Worm (Caenorhabditis elegans) whole organism, dauer: ENCODE measurements around the gene T13B5.9.

Source experiments
- unc-62 ChIP-seq: sonication (generic microtip); optimal IDR thresholded peaks from 2 replicates; lab custom pipeline; 2017; ENCODE audit warnings: missing biosample characterization, missing genetic modification reagents, missing genetic modification characterization

T13B5.9 gene

DNA sequence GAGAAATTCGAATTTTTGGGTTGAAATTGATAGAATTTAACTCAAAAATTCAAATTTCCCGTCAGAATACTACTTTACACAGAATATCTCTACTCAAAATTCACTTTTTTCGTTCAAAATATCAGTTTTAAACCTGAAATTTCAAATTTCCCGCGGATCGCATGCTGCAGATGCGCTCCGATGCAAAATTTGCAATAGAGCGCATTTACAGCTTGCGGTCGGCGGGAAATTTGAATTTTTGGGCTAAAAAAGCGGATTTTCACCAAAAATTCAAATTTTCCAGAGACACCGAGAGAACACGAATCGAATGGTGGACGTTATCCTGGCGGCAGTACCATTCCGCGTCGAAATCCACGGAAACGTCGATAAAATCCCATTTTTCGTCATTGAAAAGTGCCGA lies 20.4 kb upstream of the T13B5.9 start:
- TF ChIP-seq unc-62 (GFP tag; lab: Kevin White, UChicago): no peak

DNA sequence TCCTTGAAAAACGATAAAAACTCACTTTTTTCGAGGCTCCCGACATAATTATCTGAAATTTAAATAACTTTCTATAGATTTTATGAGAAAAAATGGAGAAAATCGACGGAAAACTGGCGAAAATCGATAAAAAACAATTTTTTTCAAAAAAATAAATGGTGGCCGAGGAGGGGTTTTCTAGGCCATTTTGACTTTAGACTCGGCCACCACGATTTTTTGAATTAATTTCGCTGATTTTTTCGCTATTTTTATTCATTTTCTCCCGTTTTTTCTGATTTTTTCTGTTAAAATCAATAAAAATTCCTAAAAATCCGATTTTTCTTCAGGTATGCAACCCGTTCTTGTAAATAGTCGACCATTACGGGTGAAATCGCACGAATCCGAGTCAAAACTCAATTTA lies 18.9 kb upstream of the T13B5.9 start, which contains the start of the genes sut-1 and eri-3:
Gene sut-1, minus strand, starts transcription at position 58 of the 400 bp plus-strand sequence.
Gene eri-3, plus strand, starts transcription at position 327 of the 400 bp plus-strand sequence.
- no peak for TF ChIP-seq unc-62 (GFP tag; lab: Kevin White, UChicago)

- no peak for TF ChIP-seq unc-62 (GFP tag; lab: Kevin White, UChicago)
These were observed 13.9 kb upstream of the T13B5.9 start, which contains the start of gene lips-13 for ce11 chrII:1117992-1118729. Gene lips-13, minus strand, starts transcription at chrII:1118042.

DNA sequence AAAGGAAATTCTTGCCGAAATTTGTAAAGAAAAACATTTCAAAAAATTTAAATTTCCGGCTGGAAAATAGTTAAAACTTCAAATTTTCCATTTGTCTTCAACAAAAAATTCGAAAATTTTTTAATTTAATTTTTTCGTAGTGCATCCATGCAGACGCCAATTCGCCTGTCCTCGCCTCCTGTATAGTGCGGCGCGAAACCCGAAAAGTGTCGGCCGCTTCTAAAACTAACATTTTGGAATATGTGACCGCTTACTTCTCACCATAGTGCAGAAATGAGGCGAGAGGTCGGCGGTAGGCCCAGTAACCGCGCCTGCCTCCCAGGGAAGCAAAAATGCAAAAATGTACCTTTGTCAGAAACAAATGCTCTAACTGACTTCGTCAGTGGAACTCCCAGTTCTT lies 12.2 kb upstream of the T13B5.9 start:
- no peak for TF ChIP-seq unc-62 (GFP tag; lab: Kevin White, UChicago)

ce11 chrII:1114133-1114532 lies 9.8 kb upstream of the T13B5.9 start, which contains the start of gene lips-12:
Gene lips-12, minus strand, starts transcription at chrII:1114233.
- no peak for TF ChIP-seq unc-62 (GFP tag; lab: Kevin White, UChicago)

DNA sequence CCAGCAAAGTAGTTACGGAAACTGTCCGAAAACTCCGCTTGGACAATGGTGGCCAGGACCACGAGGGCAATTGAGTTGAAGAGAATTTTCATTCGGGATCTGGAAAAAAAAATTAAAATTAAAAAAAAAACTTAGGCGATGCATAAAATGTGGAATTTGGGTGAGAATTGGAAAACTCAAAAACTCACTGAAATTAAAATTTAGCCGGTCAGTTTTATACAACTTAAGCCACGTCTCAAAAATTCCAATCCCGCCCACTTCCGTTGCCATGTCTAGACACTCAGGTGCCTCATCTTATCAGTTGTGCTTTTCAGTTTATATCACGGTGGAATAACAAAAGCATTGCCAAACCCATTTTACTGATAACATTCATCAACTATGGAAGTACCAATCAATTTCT lies 6.6 kb upstream of the T13B5.9 start, which contains the start of gene lips-11:
Gene lips-11, minus strand, starts transcription at position 101 of the 400 bp plus-strand sequence.
- no peak for TF ChIP-seq unc-62 (GFP tag; lab: Kevin White, UChicago)

- TF ChIP-seq unc-62 (GFP tag; lab: Kevin White, UChicago): no peak
These were observed 2.7 kb upstream of the T13B5.9 start, which contains the start of gene col-40 for ce11 chrII:1106914-1107597. Gene col-40, minus strand, starts transcription at chrII:1106964.

ce11 chrII:1105291-1105690 lies 982 bp upstream of the T13B5.9 start:
- TF ChIP-seq unc-62 (GFP tag; lab: Kevin White, UChicago): no peak

DNA sequence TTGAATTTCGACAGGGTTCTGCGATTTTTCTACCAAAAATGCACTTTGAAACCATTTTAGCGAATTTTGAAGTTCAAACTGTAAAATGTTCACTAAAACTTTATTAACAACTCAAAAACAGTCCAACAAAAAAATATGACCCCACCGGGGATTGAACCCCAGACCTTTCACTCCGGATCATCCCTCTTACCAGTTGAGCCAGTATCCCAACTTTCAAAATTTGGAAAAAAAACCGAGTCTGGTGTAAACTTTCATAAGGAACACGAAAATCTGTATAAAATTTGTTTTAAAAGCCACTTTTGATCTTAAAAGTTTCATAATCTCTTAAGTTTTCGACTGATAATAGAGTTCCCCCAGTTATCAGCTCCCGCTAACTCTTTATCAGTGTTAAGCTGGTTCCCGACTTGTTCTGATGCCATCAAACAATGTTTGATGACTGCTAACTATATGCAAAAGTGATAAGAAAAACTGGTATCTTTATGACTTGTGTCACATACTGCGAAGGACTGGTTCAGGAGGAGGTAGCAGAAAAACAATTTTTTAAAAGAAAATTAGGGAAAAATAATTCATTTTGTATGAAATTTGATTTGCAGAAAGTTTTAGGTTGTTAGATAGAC lies 717 bp downstream of the T13B5.9 start:
- TF ChIP-seq unc-62 (GFP tag; lab: Kevin White, UChicago): no peak

DNA sequence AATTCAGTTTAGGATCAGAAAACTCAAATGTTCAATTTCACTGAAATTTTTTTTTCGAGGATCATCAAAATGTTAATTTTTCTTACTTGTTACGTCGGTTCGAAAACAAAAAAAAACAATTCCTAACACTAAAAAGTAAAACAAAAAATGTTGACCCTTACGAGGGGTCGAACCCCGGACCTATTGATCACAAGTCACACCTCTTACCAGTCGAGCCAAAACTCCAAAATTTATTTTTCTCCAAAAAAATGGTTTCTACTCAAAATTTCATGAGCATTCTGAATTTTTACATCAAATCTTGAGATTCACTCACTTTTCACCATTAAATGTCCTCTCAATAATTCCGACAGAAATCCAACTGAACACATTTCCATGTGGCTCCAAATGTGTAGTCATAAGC lies 2.1 kb downstream of the T13B5.9 start:
- no peak for TF ChIP-seq unc-62 (GFP tag; lab: Kevin White, UChicago)

- TF ChIP-seq unc-62 (GFP tag; lab: Kevin White, UChicago): no peak
These were observed 2.9 kb downstream of the T13B5.9 start for ce11 chrII:1101413-1101812.

- no peak for TF ChIP-seq unc-62 (GFP tag; lab: Kevin White, UChicago)
These were observed 3.6 kb downstream of the T13B5.9 start, which contains the start of gene pho-14 for ce11 chrII:1100719-1101118. Gene pho-14, minus strand, starts transcription at chrII:1100819.

DNA sequence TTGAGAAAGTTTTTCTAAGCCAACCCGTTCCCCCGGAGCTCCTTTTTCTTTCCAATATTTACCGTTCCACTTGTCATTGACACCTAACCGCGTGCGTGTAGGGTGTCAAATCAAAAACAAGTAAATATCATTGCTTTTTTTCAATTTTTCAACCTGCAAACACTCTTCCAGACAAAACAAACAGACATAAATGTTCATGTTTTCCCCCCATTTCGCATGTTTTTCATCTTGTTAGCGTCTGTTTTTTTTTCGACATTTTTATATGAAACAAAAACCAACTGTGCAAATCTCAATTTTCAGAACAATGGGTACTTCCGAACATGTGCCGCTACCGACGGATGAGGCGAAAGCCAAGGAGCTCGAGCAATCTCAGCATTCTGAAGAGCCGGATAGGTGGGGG lies 12.6 kb downstream of the T13B5.9 start, which contains the start of gene snf-3:
Gene snf-3, plus strand, starts transcription at position 301 of the 400 bp plus-strand sequence.
- no peak for TF ChIP-seq unc-62 (GFP tag; lab: Kevin White, UChicago)

DNA sequence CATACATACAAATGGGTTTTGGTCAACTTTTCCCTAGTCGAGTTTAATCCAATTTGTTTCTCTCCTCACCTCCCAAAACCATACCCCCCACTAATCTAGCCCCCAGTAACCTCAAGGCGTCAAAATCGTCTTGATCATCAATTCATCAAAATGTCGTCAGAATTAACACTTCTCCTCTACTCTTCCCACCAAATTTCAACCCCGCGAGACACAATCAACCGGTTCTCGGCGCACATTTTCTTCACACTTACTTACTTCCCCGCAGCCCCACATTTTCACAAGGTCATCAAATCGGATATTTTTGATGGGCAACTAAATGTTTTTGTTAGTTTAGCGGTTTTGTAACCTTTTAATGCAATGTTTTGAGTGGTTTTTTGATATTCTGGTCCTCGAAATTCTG lies 13.6 kb downstream of the T13B5.9 start:
- TF ChIP-seq unc-62 (GFP tag; lab: Kevin White, UChicago): no peak

DNA sequence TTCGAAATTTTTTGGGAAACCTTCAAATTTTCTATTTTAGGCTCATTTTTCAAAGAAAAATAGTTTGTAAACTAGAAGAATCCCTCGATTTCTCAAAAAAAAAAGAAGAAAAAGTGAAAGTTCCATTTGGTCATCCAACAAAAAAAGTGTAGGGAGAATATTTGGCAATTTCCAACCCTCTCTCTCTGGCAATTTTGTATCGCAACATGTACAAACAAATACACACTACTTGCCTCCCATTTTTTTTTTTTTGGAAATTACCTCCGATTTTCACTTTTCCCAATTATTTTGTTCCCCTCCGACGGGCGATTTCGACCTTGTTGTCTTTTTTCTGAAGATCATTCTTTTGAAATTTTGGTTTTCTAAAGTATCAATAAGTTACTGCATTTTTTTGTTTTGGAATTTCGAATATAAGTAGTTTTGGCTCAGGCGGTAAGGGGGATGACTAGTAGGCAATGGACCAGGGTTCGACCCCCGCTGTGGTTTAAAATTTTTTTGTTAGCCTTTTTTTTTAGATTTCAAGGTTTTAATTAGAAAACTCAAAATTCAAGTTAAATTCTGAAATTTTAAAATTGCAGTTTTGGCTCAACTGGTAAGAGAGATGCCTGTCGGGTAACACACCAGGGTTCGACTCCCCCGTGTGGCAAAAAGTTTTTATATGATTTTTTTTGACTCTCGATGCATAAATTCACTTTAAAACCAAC lies 15.6 kb downstream of the T13B5.9 start:
- TF ChIP-seq unc-62 (GFP tag; lab: Kevin White, UChicago): no peak
